Worm (Caenorhabditis elegans) whole organism, L4 larva: Measurements from ENCODE around the gene npr-10.

Source experiments
- F10B5.3 ChIP-seq: sonication (generic microtip); optimal IDR thresholded peaks from 2 replicates; lab custom pipeline; 2016; ENCODE audit warnings: mild to moderate bottlenecking, missing genetic modification characterization, missing compliant biosample characterization
- F49E8.2 ChIP-seq: sonication (generic microtip); optimal IDR thresholded peaks from 2 replicates; lab custom pipeline; 2016; ENCODE audit warnings: missing compliant biosample characterization, mild to moderate bottlenecking, missing genetic modification characterization, borderline replicate concordance
- Y75B8A.6 ChIP-seq: fragments of 200-800 bp; sonication (Bioruptor generic); IDR thresholded peaks from 2 replicates; pipeline ENCODE4 v1.3.6; 2022; ENCODE audit warnings: missing genetic modification reagents, missing genetic modification characterization, missing compliant biosample characterization
- ZK337.2 ChIP-seq: fragments of 200-800 bp; sonication (Bioruptor generic); IDR thresholded peaks from 2 replicates; pipeline ENCODE4 v1.3.6; 2022; ENCODE audit warnings: missing genetic modification reagents, missing genetic modification characterization, missing compliant biosample characterization
- ZK546.5 ChIP-seq, 2 experiments: sonication (generic microtip); optimal IDR thresholded peaks; 2 replicates each; lab custom pipeline; 2017; ENCODE audit warnings: missing biosample characterization in 2 of 2, missing genetic modification characterization in 2 of 2
- aha-1 ChIP-seq: fragments of 150-350 bp; peaks from one replicate; lab custom pipeline; 2014; ENCODE audit warnings: missing biosample characterization, missing genetic modification characterization
- arid-1 ChIP-seq: fragments of 200-800 bp; sonication (Bioruptor generic); conservative IDR thresholded peaks from 2 replicates; pipeline ENCODE4 v1.3.6; 2022; ENCODE audit warnings: missing genetic modification reagents, missing genetic modification characterization, missing compliant biosample characterization
- attf-4 ChIP-seq: sonication (generic microtip); optimal IDR thresholded peaks from 3 replicates; lab custom pipeline; 2017; ENCODE audit warnings: missing biosample characterization, missing genetic modification characterization
- ceh-32 ChIP-seq: sonication (generic microtip); optimal IDR thresholded peaks from 2 replicates; lab custom pipeline; 2016; ENCODE audit warnings: mild to moderate bottlenecking, missing genetic modification characterization, missing compliant biosample characterization; ENCODE audit not compliant: poor library complexity
- ceh-44 ChIP-seq: fragments of 200-800 bp; sonication (Bioruptor generic); IDR thresholded peaks from 2 replicates; pipeline ENCODE4 v1.3.6; 2022; ENCODE audit warnings: missing genetic modification reagents, missing genetic modification characterization, missing compliant biosample characterization
- ceh-62 ChIP-seq: sonication (generic microtip); optimal IDR thresholded peaks from 2 replicates; lab custom pipeline; 2017; ENCODE audit warnings: missing biosample characterization, missing genetic modification characterization
- ceh-82 ChIP-seq: sonication (generic microtip); optimal IDR thresholded peaks from 2 replicates; lab custom pipeline; 2017; ENCODE audit warnings: missing biosample characterization, missing genetic modification characterization
- daf-16 ChIP-seq, 3 experiments: sonication (generic microtip); optimal IDR thresholded peaks; 2 replicates each; lab custom pipeline; 2016 to 2017; ENCODE audit warnings: missing genetic modification characterization in 3 of 3, missing genetic modification reagents in 3 of 3, mild to moderate bottlenecking in 2 of 3, missing compliant biosample characterization in 2 of 3, missing biosample characterization in 1 of 3, moderate library complexity in 1 of 3
- dmd-9 ChIP-seq: fragments of 200-800 bp; sonication (Bioruptor generic); IDR thresholded peaks from 2 replicates; pipeline ENCODE4 v1.3.6; 2022; ENCODE audit warnings: missing genetic modification reagents, missing genetic modification characterization, missing compliant biosample characterization
- dpl-1 ChIP-seq: fragments of 150-350 bp; optimal IDR thresholded peaks from 2 replicates; lab custom pipeline; 2014; ENCODE audit warnings: missing biosample characterization, missing genetic modification reagents, missing genetic modification characterization
- duxl-1 ChIP-seq: sonication (generic microtip); optimal IDR thresholded peaks from 2 replicates; lab custom pipeline; 2016; ENCODE audit warnings: mild to moderate bottlenecking, missing genetic modification characterization, moderate library complexity, missing compliant biosample characterization; ENCODE audit not compliant: poor library complexity
- fos-1 ChIP-seq: fragments of 150-350 bp; optimal IDR thresholded peaks from 2 replicates; lab custom pipeline; 2014; ENCODE audit warnings: missing biosample characterization, missing genetic modification characterization
- gei-8 ChIP-seq: fragments of 200-800 bp; sonication (Bioruptor generic); optimal IDR thresholded peaks from 2 replicates; lab custom pipeline; 2018; ENCODE audit warnings: mild to moderate bottlenecking, missing genetic modification characterization, missing compliant biosample characterization
- hif-1 ChIP-seq, 2 experiments: sonication (generic microtip); optimal IDR thresholded peaks; 2 replicates each; lab custom pipeline; 2016 to 2017; ENCODE audit warnings: missing compliant biosample characterization in 2 of 2, missing genetic modification characterization in 2 of 2, missing genetic modification reagents in 2 of 2, missing genotype in 2 of 2, mild to moderate bottlenecking in 1 of 2
- hlh-11 ChIP-seq: fragments of 200-800 bp; sonication (Bioruptor generic); optimal IDR thresholded peaks from 2 replicates; lab custom pipeline; 2018; ENCODE audit warnings: mild to moderate bottlenecking, missing genetic modification characterization, missing compliant biosample characterization
- hmg-1.1 ChIP-seq: fragments of 200-800 bp; sonication (Bioruptor generic); IDR thresholded peaks from 2 replicates; pipeline ENCODE4 v1.3.6; 2022; ENCODE audit warnings: missing genetic modification reagents, missing genetic modification characterization, missing compliant biosample characterization
- lin-15B ChIP-seq: fragments of 150-350 bp; sonication (generic microtip); optimal IDR thresholded peaks from 3 replicates; lab custom pipeline; 2014; ENCODE audit warnings: missing biosample characterization, missing genetic modification characterization
- lin-38 ChIP-seq: fragments of 200-800 bp; sonication (Bioruptor generic); IDR thresholded peaks from 2 replicates; pipeline ENCODE4 v1.3.6; 2022; ENCODE audit warnings: missing genetic modification reagents, missing genetic modification characterization, missing compliant biosample characterization
- lir-3 ChIP-seq: sonication (generic microtip); optimal IDR thresholded peaks from 2 replicates; lab custom pipeline; 2016; ENCODE audit warnings: mild to moderate bottlenecking, missing genetic modification characterization, missing compliant biosample characterization
- lsy-2 ChIP-seq, 2 experiments: fragments of 150-350 bp in 1 of 2; sonication (generic microtip) in 1 of 2; optimal IDR thresholded peaks; 2 replicates each; lab custom pipeline; 2014 to 2017; ENCODE audit warnings: missing biosample characterization in 2 of 2, missing genetic modification characterization in 2 of 2
- mdt-29 ChIP-seq: fragments of 200-800 bp; sonication (Bioruptor generic); IDR thresholded peaks from 2 replicates; pipeline ENCODE4 v1.3.6; 2022; ENCODE audit warnings: missing genetic modification reagents, missing genetic modification characterization, missing compliant biosample characterization
- mep-1 ChIP-seq: fragments of 150-350 bp; sonication (generic microtip); optimal IDR thresholded peaks from 3 replicates; lab custom pipeline; 2014; ENCODE audit warnings: missing biosample characterization, missing genetic modification characterization
- mxl-3 ChIP-seq: fragments of 200-800 bp; sonication (Bioruptor generic); optimal IDR thresholded peaks from 2 replicates; lab custom pipeline; 2018; ENCODE audit warnings: mild to moderate bottlenecking, missing genetic modification characterization, missing compliant biosample characterization
- nhr-237 ChIP-seq: sonication (generic microtip); optimal IDR thresholded peaks from 2 replicates; lab custom pipeline; 2017; ENCODE audit warnings: missing biosample characterization, missing genetic modification characterization
- nhr-25 ChIP-seq: sonication (generic microtip); optimal IDR thresholded peaks from 2 replicates; lab custom pipeline; 2017; ENCODE audit warnings: missing genetic modification characterization, mild to moderate bottlenecking, missing compliant biosample characterization, antibody characterized with exemption, moderate library complexity, borderline replicate concordance; ENCODE audit not compliant: insufficient read depth
- nhr-28 ChIP-seq: fragments of 150-350 bp; optimal IDR thresholded peaks from 2 replicates; lab custom pipeline; 2014; ENCODE audit warnings: missing biosample characterization, missing genetic modification characterization
- nhr-41 ChIP-seq: fragments of 200-800 bp; sonication (Bioruptor generic); IDR thresholded peaks from 2 replicates; pipeline ENCODE4 v1.3.6; 2022; ENCODE audit warnings: missing genetic modification reagents, missing genetic modification characterization, missing compliant biosample characterization
- nhr-48 ChIP-seq: sonication (generic microtip); optimal IDR thresholded peaks from 2 replicates; lab custom pipeline; 2016; ENCODE audit warnings: mild to moderate bottlenecking, missing genetic modification characterization, missing compliant biosample characterization
- php-3 ChIP-seq: fragments of 200-800 bp; sonication (Bioruptor generic); IDR thresholded peaks from 2 replicates; pipeline ENCODE4 v1.3.6; 2022; ENCODE audit warnings: missing genetic modification reagents, missing genetic modification characterization, missing compliant biosample characterization
- pqm-1 ChIP-seq: sonication (generic microtip); optimal IDR thresholded peaks from 2 replicates; lab custom pipeline; 2017; ENCODE audit warnings: missing biosample characterization, missing genetic modification characterization
- rbr-2 ChIP-seq: sonication (generic microtip); optimal IDR thresholded peaks from 2 replicates; lab custom pipeline; 2016; ENCODE audit warnings: missing genotype, missing genetic modification characterization, missing compliant biosample characterization
- saeg-2 ChIP-seq: fragments of 200-800 bp; sonication (Bioruptor generic); IDR thresholded peaks from 2 replicates; pipeline ENCODE4 v1.3.6; 2022; ENCODE audit warnings: missing genetic modification reagents, missing genetic modification characterization, missing compliant biosample characterization
- sdz-12 ChIP-seq: fragments of 200-800 bp; sonication (Bioruptor generic); optimal IDR thresholded peaks from 2 replicates; lab custom pipeline; 2018; ENCODE audit warnings: mild to moderate bottlenecking, missing genetic modification characterization, missing compliant biosample characterization
- snpc-1.2 ChIP-seq: fragments of 200-800 bp; sonication (Bioruptor generic); IDR thresholded peaks from 2 replicates; pipeline ENCODE4 v1.3.6; 2022; ENCODE audit warnings: missing genetic modification reagents, missing genetic modification characterization, missing compliant biosample characterization
- snpc-4 ChIP-seq: fragments of 150-350 bp; optimal IDR thresholded peaks from 2 replicates; lab custom pipeline; 2014; ENCODE audit warnings: missing biosample characterization, missing genetic modification characterization
- spr-3 ChIP-seq: fragments of 200-800 bp; sonication (Bioruptor generic); optimal IDR thresholded peaks from 2 replicates; lab custom pipeline; 2018; ENCODE audit warnings: mild to moderate bottlenecking, missing genetic modification characterization, missing compliant biosample characterization
- tag-97 ChIP-seq: fragments of 200-800 bp; sonication (Bioruptor generic); IDR thresholded peaks from 2 replicates; pipeline ENCODE4 v1.3.6; 2022; ENCODE audit warnings: missing genetic modification characterization, missing compliant biosample characterization
- unc-39 ChIP-seq: sonication (generic microtip); optimal IDR thresholded peaks from 2 replicates; lab custom pipeline; 2017; ENCODE audit warnings: missing biosample characterization, missing genetic modification characterization
- unc-62 ChIP-seq, 3 experiments: fragments of 150-350 bp in 1 of 3; sonication (generic microtip); optimal IDR thresholded peaks in 2 of 3; peaks in 1 of 3; 1 replicate in 1 of 3; 2 replicates in 2 of 3; lab custom pipeline; 2014 to 2017; ENCODE audit warnings: missing biosample characterization in 3 of 3, missing genetic modification characterization in 3 of 3, missing genetic modification reagents in 3 of 3, missing genotype in 1 of 3
- ztf-11 ChIP-seq: fragments of 150-350 bp; optimal IDR thresholded peaks from 2 replicates; lab custom pipeline; 2014; ENCODE audit warnings: missing biosample characterization, missing genetic modification characterization

The npr-10 gene

DNA sequence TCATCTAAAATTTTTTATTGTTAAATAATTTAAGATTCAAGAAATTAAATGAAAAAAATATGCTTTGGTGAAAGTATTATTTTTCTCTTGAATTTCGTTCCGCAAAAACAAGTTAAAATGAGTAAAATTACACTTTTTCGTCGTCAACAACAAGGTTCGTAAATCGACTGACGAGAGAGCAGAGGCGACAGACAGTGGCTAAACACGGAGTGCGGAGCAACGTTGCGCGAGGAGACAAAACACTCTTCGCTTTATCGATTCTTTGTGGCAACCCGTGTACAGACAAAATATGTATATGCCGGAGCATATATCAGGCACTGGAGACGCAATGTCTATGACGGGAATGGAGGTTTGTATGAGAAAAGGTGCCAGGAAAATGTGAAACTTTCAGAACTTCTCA is 43.3 kb downstream of the npr-10 start, which contains the start of gene F11C1.7 (continued):
- TF ChIP-seq dpl-1 (no peak), lin-38 (GFP tag; lab: Robert Waterston, UW) (no peak), lin-15B (no peak), nhr-28 (tag; lab: Kevin White, UChicago) (no peak), lir-3 (tag; lab: Kevin White, UChicago) (no peak), F10B5.3 (tag; lab: Kevin White, UChicago) (no peak), attf-4 (no peak), rbr-2 (tag; lab: Kevin White, UChicago) (peak; percentile 3), hlh-11 (tag; lab: Kevin White, UChicago) (peak; percentile 12), Y75B8A.6 (GFP tag; lab: Robert Waterston, UW) (no peak), ceh-82 (tag; lab: Kevin White, UChicago) (no peak), dmd-9 (GFP tag; lab: Robert Waterston, UW) (no peak), gei-8 (GFP tag; lab: Kevin White, UChicago) (no peak), sdz-12 (GFP tag; lab: Kevin White, UChicago) (no peak), lsy-2 (tag; optimal IDR thresholded peaks at IDR 0.05; lab: Kevin White, UChicago) (peak in 1 of 2 experiments; percentile 52), fos-1 (tag; lab: Kevin White, UChicago) (no peak), ZK337.2 (GFP tag; lab: Robert Waterston, UW) (no peak), nhr-25 (tag; lab: Kevin White, UChicago) (no peak), ceh-62 (no peak), mdt-29 (no peak), unc-62 (GFP tag; optimal IDR thresholded peaks at IDR 0.05 in 1 of 2; lab: Kevin White, UChicago) (no peak), unc-62 (tag; optimal IDR thresholded peaks at IDR 0.05; lab: Kevin White, UChicago) (no peak), arid-1 (GFP tag; lab: Robert Waterston, UW) (no peak), mep-1 (tag; lab: Kevin White, UChicago) (peak; percentile 53), ceh-44 (GFP tag; lab: Robert Waterston, UW) (no peak), daf-16 (GFP tag; optimal IDR thresholded peaks at IDR 0.05; lab: Kevin White, UChicago) (no peak), daf-16 (tag; optimal IDR thresholded peaks at IDR 0.05; lab: Kevin White, UChicago) (peak; percentile 73), nhr-41 (no peak), nhr-48 (no peak), aha-1 (tag; lab: Kevin White, UChicago) (no peak), pqm-1 (no peak), hif-1 (tag; optimal IDR thresholded peaks at IDR 0.05; lab: Kevin White, UChicago) (no peak), spr-3 (no peak), saeg-2 (no peak), ZK546.5 (tag; optimal IDR thresholded peaks at IDR 0.05; lab: Kevin White, UChicago) (no peak), snpc-1.2 (GFP tag; lab: Robert Waterston, UW) (no peak), nhr-237 (tag; lab: Kevin White, UChicago) (no peak), snpc-4 (tag; lab: Kevin White, UChicago) (no peak), F49E8.2 (tag; lab: Kevin White, UChicago) (no peak), tag-97 (GFP tag; lab: Robert Waterston, UW) (no peak), ztf-11 (tag; lab: Kevin White, UChicago) (no peak), hmg-1.1 (GFP tag; lab: Robert Waterston, UW) (peak; percentile 49; the same call in 1 of the 2 replicates), php-3 (no peak), duxl-1 (tag; lab: Kevin White, UChicago) (no peak), unc-39 (tag; lab: Kevin White, UChicago) (no peak), mxl-3 (GFP tag; lab: Kevin White, UChicago) (no peak), ceh-32 (tag; lab: Kevin White, UChicago) (no peak)
